Fruit fly (Drosophila melanogaster) whole organism, embryonic: ENCODE results near the gene Mkp3.
A peak's percentile ranks its signal among the peaks of the same experiment; 100 is the strongest.

Source experiments
- Awh ChIP-seq: fragments of 200-800 bp; sonication (Bioruptor generic); IDR thresholded peaks from 2 replicates; pipeline ENCODE4, ENCODE4 v1.3.6; 2022; ENCODE audit warnings: missing biosample characterization, missing genetic modification characterization
- Bgb ChIP-seq: fragments of 200-800 bp; sonication (Bioruptor generic); IDR thresholded peaks from 2 replicates; pipeline ENCODE4 v1.3.6; 2022; ENCODE audit warnings: missing biosample characterization, missing genetic modification characterization; ENCODE audit not compliant: partially characterized antibody
- CG11504 ChIP-seq: fragments of 200-800 bp; sonication (Bioruptor generic); optimal IDR thresholded peaks from 3 replicates; lab custom pipeline; 2019; ENCODE audit warnings: missing biosample characterization, mild to moderate bottlenecking, missing genetic modification characterization, moderate library complexity
- CG11723 ChIP-seq: fragments of 200-800 bp; sonication (Bioruptor generic); optimal IDR thresholded peaks from 2 replicates; lab custom pipeline; 2017; ENCODE audit warnings: missing biosample characterization, mild to moderate bottlenecking, missing genetic modification characterization
- CG12219 ChIP-seq: fragments of 200-800 bp; sonication (Bioruptor generic); optimal IDR thresholded peaks from 3 replicates; lab custom pipeline; 2018; ENCODE audit warnings: missing biosample characterization, mild to moderate bottlenecking, missing genetic modification characterization
- CG12236 ChIP-seq: fragments of 200-800 bp; sonication (Bioruptor generic); optimal IDR thresholded peaks from 2 replicates; lab custom pipeline; 2016; ENCODE audit warnings: missing biosample characterization, missing genetic modification characterization
- CG13123 ChIP-seq: fragments of 200-800 bp; sonication (Bioruptor generic); optimal IDR thresholded peaks from 2 replicates; lab custom pipeline; 2016; ENCODE audit warnings: missing biosample characterization, missing genetic modification characterization
- CG13624 ChIP-seq: fragments of 200-800 bp; sonication (Bioruptor generic); optimal IDR thresholded peaks from 2 replicates; lab custom pipeline; 2016; ENCODE audit warnings: missing biosample characterization, missing genetic modification characterization
- CG15479 ChIP-seq: fragments of 200-800 bp; sonication (Bioruptor generic); optimal IDR thresholded peaks from 3 replicates; lab custom pipeline; 2019; ENCODE audit warnings: missing biosample characterization, mild to moderate bottlenecking, missing genetic modification characterization, moderate library complexity
- CG15514 ChIP-seq: fragments of 200-800 bp; sonication (Bioruptor generic); optimal IDR thresholded peaks from 3 replicates; lab custom pipeline; 2017; ENCODE audit warnings: missing biosample characterization, missing genetic modification characterization, mild to moderate bottlenecking, moderate library complexity, missing genetic modification reagents
- CG16813 ChIP-seq: fragments of 200-800 bp; sonication (Bioruptor generic); IDR thresholded peaks from 3 replicates; pipeline ENCODE4 v1.3.6; 2022; ENCODE audit warnings: missing biosample characterization, missing genetic modification characterization; ENCODE audit not compliant: partially characterized antibody
- CG17912 ChIP-seq: fragments of 200-800 bp; sonication (Bioruptor generic); optimal IDR thresholded peaks from 2 replicates; lab custom pipeline; 2018; ENCODE audit warnings: missing biosample characterization, mild to moderate bottlenecking, missing genetic modification characterization
- CG2202 ChIP-seq: fragments of 200-800 bp; sonication (Bioruptor generic); optimal IDR thresholded peaks from 2 replicates; lab custom pipeline; 2018; ENCODE audit warnings: missing biosample characterization, mild to moderate bottlenecking, missing genetic modification characterization
- CG6689 ChIP-seq: fragments of 200-800 bp; sonication (Bioruptor generic); IDR thresholded peaks from 2 replicates; pipeline ENCODE4 v1.3.6; 2022; ENCODE audit warnings: missing biosample characterization, missing genetic modification characterization
- CG6791 ChIP-seq: fragments of 200-800 bp; sonication (Bioruptor generic); IDR thresholded peaks from 3 replicates; pipeline ENCODE4 v1.3.6; 2022; ENCODE audit warnings: missing biosample characterization, missing genetic modification characterization; ENCODE audit not compliant: partially characterized antibody
- CG9215 ChIP-seq: fragments of 200-800 bp; sonication (Bioruptor generic); IDR thresholded peaks from 2 replicates; pipeline ENCODE4 v1.3.6; 2022; ENCODE audit warnings: missing biosample characterization, missing genetic modification characterization
- CG9437 ChIP-seq: fragments of 200-800 bp; sonication (Bioruptor generic); optimal IDR thresholded peaks from 2 replicates; lab custom pipeline; 2018; ENCODE audit warnings: missing biosample characterization, mild to moderate bottlenecking, missing genetic modification characterization
- CTCF ChIP-seq: fragments of 200-800 bp; sonication (Bioruptor generic); optimal IDR thresholded peaks from 2 replicates; lab custom pipeline; 2017; ENCODE audit warnings: missing biosample characterization, mild to moderate bottlenecking, missing genetic modification characterization, moderate library complexity
- Camta ChIP-seq: fragments of 200-800 bp; sonication (Bioruptor generic); optimal IDR thresholded peaks from 2 replicates; lab custom pipeline; 2016; ENCODE audit warnings: missing biosample characterization, missing genetic modification characterization
- CoRest ChIP-seq: fragments of 200-800 bp; sonication (Bioruptor generic); optimal IDR thresholded peaks from 3 replicates; lab custom pipeline; 2018; ENCODE audit warnings: missing biosample characterization, mild to moderate bottlenecking, missing genetic modification characterization, moderate library complexity
- Dbx ChIP-seq: fragments of 200-800 bp; sonication (Bioruptor generic); IDR thresholded peaks from 3 replicates; pipeline ENCODE4 v1.3.6; 2022; ENCODE audit warnings: missing biosample characterization, missing genetic modification characterization
- Dip2 ChIP-seq: fragments of 200-800 bp; sonication (Bioruptor generic); IDR thresholded peaks from 2 replicates; pipeline ENCODE4 v1.3.6; 2022; ENCODE audit warnings: missing biosample characterization, missing genetic modification characterization
- Dip3 ChIP-seq: fragments of 200-800 bp; sonication (Bioruptor generic); optimal IDR thresholded peaks from 3 replicates; lab custom pipeline; 2016; ENCODE audit warnings: missing biosample characterization, missing genetic modification characterization
- Dref ChIP-seq: fragments of 200-800 bp; sonication (Bioruptor generic); IDR thresholded peaks from 2 replicates; pipeline ENCODE4 v1.3.6; 2022; ENCODE audit warnings: missing biosample characterization, missing genetic modification characterization
- Eip74EF ChIP-seq, 2 experiments: fragments of 200-800 bp in 1 of 2; fragments of >200 bp in 1 of 2; sonication (Bioruptor generic) in 1 of 2; optimal IDR thresholded peaks; 2 replicates each; lab custom pipeline; 2017 to 2019; ENCODE audit warnings: missing biosample characterization in 2 of 2, missing genetic modification characterization in 2 of 2, mild to moderate bottlenecking in 1 of 2, moderate library complexity in 1 of 2
- Hr51 ChIP-seq, 2 experiments: fragments of 200-800 bp; sonication (Bioruptor generic); optimal IDR thresholded peaks; 2 replicates in 1 of 2; 3 replicates in 1 of 2; lab custom pipeline; 2016 to 2018; ENCODE audit warnings: missing biosample characterization in 2 of 2, missing genetic modification characterization in 2 of 2, mild to moderate bottlenecking in 1 of 2, moderate library complexity in 1 of 2
- Jarid2 ChIP-seq: fragments of 200-800 bp; sonication (Bioruptor generic); optimal IDR thresholded peaks from 3 replicates; lab custom pipeline; 2017; ENCODE audit warnings: mild to moderate bottlenecking, missing biosample characterization, missing genetic modification reagents, missing genetic modification characterization
- NK7.1 ChIP-seq: fragments of 200-800 bp; sonication (Bioruptor generic); optimal IDR thresholded peaks from 3 replicates; lab custom pipeline; 2016; ENCODE audit warnings: missing biosample characterization, missing genetic modification characterization
- Neu2 ChIP-seq: fragments of 200-800 bp; sonication (Bioruptor generic); optimal IDR thresholded peaks from 3 replicates; lab custom pipeline; 2016; ENCODE audit warnings: missing biosample characterization, missing genetic modification characterization, borderline replicate concordance
- PHDP ChIP-seq: fragments of 200-800 bp; sonication (Bioruptor generic); optimal IDR thresholded peaks from 3 replicates; lab custom pipeline; 2018; ENCODE audit warnings: missing biosample characterization, mild to moderate bottlenecking, missing genetic modification characterization, moderate library complexity
- Ravus ChIP-seq: fragments of 200-800 bp; sonication (Bioruptor generic); IDR thresholded peaks from 2 replicates; pipeline ENCODE4 v1.3.6; 2022; ENCODE audit warnings: missing biosample characterization, missing genetic modification characterization
- Spps ChIP-seq: fragments of 200-800 bp; sonication (Bioruptor generic); optimal IDR thresholded peaks from 2 replicates; lab custom pipeline; 2018; ENCODE audit warnings: missing biosample characterization, mild to moderate bottlenecking, missing genetic modification characterization
- Xbp1 ChIP-seq: fragments of 200-800 bp; sonication (Bioruptor generic); optimal IDR thresholded peaks from 3 replicates; lab custom pipeline; 2016; ENCODE audit warnings: missing biosample characterization, mild to moderate bottlenecking, missing genetic modification characterization
- bbx ChIP-seq: fragments of 200-800 bp; sonication (Bioruptor generic); IDR thresholded peaks from 2 replicates; pipeline ENCODE4 v1.3.6; 2022; ENCODE audit warnings: missing biosample characterization, missing genetic modification characterization; ENCODE audit not compliant: partially characterized antibody
- bsh ChIP-seq, 2 experiments: fragments of 200-800 bp; sonication (Bioruptor generic); optimal IDR thresholded peaks; 2 replicates each; lab custom pipeline; 2017 to 2018; ENCODE audit warnings: mild to moderate bottlenecking in 2 of 2, missing biosample characterization in 2 of 2, missing genetic modification characterization in 2 of 2, moderate library complexity in 1 of 2
- croc ChIP-seq: fragments of 200-800 bp; sonication (Bioruptor generic); conservative IDR thresholded peaks from 3 replicates; pipeline ENCODE4 v1.3.6; 2022; ENCODE audit warnings: missing biosample characterization, missing genetic modification characterization
- disco-r ChIP-seq: fragments of 200-800 bp; sonication (Bioruptor generic); optimal IDR thresholded peaks from 2 replicates; lab custom pipeline; 2016; ENCODE audit warnings: missing biosample characterization, missing genetic modification characterization
- dmrt11E ChIP-seq: fragments of 200-800 bp; sonication (Bioruptor generic); optimal IDR thresholded peaks from 3 replicates; lab custom pipeline; 2018; ENCODE audit warnings: missing biosample characterization, mild to moderate bottlenecking, missing genetic modification characterization, moderate library complexity
- emc ChIP-seq: fragments of 200-800 bp; sonication (Bioruptor generic); optimal IDR thresholded peaks from 2 replicates; lab custom pipeline; 2016; ENCODE audit warnings: missing biosample characterization, missing genetic modification characterization
- fd64A ChIP-seq: fragments of 200-800 bp; sonication (Bioruptor generic); optimal IDR thresholded peaks from 3 replicates; lab custom pipeline; 2018; ENCODE audit warnings: missing biosample characterization, mild to moderate bottlenecking, missing genetic modification characterization
- gce ChIP-seq: fragments of 200-800 bp; sonication (Bioruptor generic); IDR thresholded peaks from 3 replicates; pipeline ENCODE4 v1.3.6; 2022; ENCODE audit warnings: missing biosample characterization, missing genetic modification characterization
- inv ChIP-seq: fragments of 200-800 bp; sonication (Bioruptor generic); IDR thresholded peaks from 2 replicates; pipeline ENCODE4 v1.3.6; 2022; ENCODE audit warnings: missing biosample characterization, missing genetic modification characterization; ENCODE audit not compliant: partially characterized antibody
- lilli ChIP-seq: fragments of 200-800 bp; sonication (Bioruptor generic); optimal IDR thresholded peaks from 3 replicates; lab custom pipeline; 2016; ENCODE audit warnings: missing biosample characterization, missing genetic modification characterization
- nmo ChIP-seq: fragments of 200-800 bp; sonication (Bioruptor generic); optimal IDR thresholded peaks from 2 replicates; lab custom pipeline; 2018; ENCODE audit warnings: missing biosample characterization, mild to moderate bottlenecking, missing genetic modification characterization, moderate library complexity
- p53 ChIP-seq: fragments of 200-800 bp; sonication (Bioruptor generic); optimal IDR thresholded peaks from 2 replicates; lab custom pipeline; 2016; ENCODE audit warnings: missing biosample characterization, missing genetic modification characterization
- prd ChIP-seq, 3 experiments: fragments of >200 bp in 2 of 3; fragments of 200-800 bp in 1 of 3; sonication (Bioruptor generic) in 1 of 3; optimal IDR thresholded peaks in 2 of 3; IDR thresholded peaks in 1 of 3; 2 replicates in 2 of 3; 3 replicates in 1 of 3; pipeline versions ENCODE4 v1.3.6 to Lab custom; 2017 to 2022; ENCODE audit warnings: missing biosample characterization in 1 of 3, missing genetic modification characterization in 1 of 3
- shn ChIP-seq: fragments of 200-800 bp; sonication (Bioruptor generic); optimal IDR thresholded peaks from 3 replicates; lab custom pipeline; 2016; ENCODE audit warnings: missing biosample characterization, missing genetic modification characterization
- zfh1 ChIP-seq: fragments of 200-800 bp; sonication (Bioruptor generic); IDR thresholded peaks from 3 replicates; pipeline ENCODE4 v1.3.6; 2022; ENCODE audit warnings: missing biosample characterization, missing genetic modification characterization

The Mkp3 gene

DNA sequence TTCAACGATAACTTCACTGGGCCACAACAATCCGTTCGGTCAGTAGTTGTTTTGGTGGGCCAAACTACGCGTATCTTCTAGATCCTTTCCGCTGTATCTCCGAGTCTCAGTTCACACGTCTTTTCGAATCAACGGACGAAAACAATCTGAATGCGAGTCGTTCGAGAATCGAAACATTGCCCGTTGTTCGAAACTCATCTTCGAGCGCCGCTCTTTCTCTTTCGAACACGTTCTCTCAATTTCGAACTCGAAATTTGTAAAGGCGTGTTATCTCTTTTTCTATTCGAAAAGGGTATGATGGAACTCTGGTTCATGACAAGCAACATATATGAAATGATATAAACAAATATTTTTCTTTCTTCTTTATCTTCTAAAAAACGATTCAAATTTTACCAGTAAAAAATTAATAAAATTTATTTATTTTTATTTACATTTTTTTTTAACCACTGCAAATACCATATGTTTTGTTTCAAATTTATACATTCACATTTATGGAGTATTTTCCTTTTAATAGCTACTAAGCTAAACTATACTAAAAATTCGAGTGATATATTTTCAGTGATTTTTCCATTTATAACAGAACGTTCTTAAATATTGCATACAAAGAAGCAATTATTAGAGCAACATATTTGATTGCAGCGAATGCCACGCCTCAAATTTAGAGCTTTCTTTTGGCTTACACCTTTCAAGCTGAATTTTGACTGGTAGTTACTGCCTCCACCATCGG, 40.8 kb downstream of the Mkp3 start, which contains the start of gene nkd (continued):
- TF ChIP-seq croc (GFP tag; lab: Robert Waterston, UW) (peak; percentile 64), Jarid2 (peak; percentile 99), CG6791 (GFP tag; lab: Robert Waterston, UW) (peak; percentile 66; the same call in 1 of the 3 replicates), Neu2 (GFP tag; lab: Kevin White, UChicago) (no peak), Dbx (GFP tag; lab: Robert Waterston, UW) (peak; percentile 94), CG13624 (peak; percentile 67), NK7.1 (peak; percentile 41), Eip74EF (GFP tag; optimal IDR thresholded peaks at IDR 0.05; lab: Kevin White, UChicago) (peak in 1 of 2 experiments; percentile 84), bbx (GFP tag; lab: Robert Waterston, UW) (peak; percentile 81), CG11723 (GFP tag; lab: Kevin White, UChicago) (peak; percentile 60), CG9215 (GFP tag; lab: Robert Waterston, UW) (peak; percentile 73), CG12219 (GFP tag; lab: Kevin White, UChicago) (peak; percentile 74), CoRest (peak; percentile 92), CG15514 (peak; percentile 63), dmrt11E (tag; lab: Kevin White, UChicago) (peak; percentile 91), Dip3 (GFP tag; lab: Kevin White, UChicago) (peak; percentile 50), gce (GFP tag; lab: Robert Waterston, UW) (peak; percentile 93), CG11504 (tag; lab: Kevin White, UChicago) (peak; percentile 91), CG13123 (GFP tag; lab: Kevin White, UChicago) (peak; percentile 73), CG2202 (tag; lab: Kevin White, UChicago) (peak; percentile 69), Dref (GFP tag; lab: Robert Waterston, UW) (no peak), Awh (GFP tag; lab: Robert Waterston, UW) (peak; percentile 94), inv (GFP tag; lab: Robert Waterston, UW) (peak; percentile 33; the same call in 1 of the 2 replicates), Spps (tag; lab: Kevin White, UChicago) (peak; percentile 80), lilli (GFP tag; lab: Kevin White, UChicago) (peak; percentile 90), CG16813 (0 out of 3 replicates have a peak, but pooled peaks have one; percentile 1), emc (no peak), CG12236 (GFP tag; lab: Kevin White, UChicago) (peak; percentile 43), zfh1 (GFP tag; lab: Robert Waterston, UW) (peak; percentile 91), shn (peak; percentile 33), CTCF (GFP tag; lab: Kevin White, UChicago) (peak; percentile 25), PHDP (peak; percentile 94), CG6689 (peak; percentile 91), Ravus (GFP tag; lab: Robert Waterston, UW) (peak; percentile 51; the same call in 1 of the 2 replicates), p53 (no peak), Xbp1 (GFP tag; lab: Kevin White, UChicago) (peak; percentile 94), CG15479 (GFP tag; lab: Kevin White, UChicago) (no peak), fd64A (GFP tag; lab: Kevin White, UChicago) (peak; percentile 27), CG17912 (GFP tag; lab: Kevin White, UChicago) (peak; percentile 58), bsh (GFP tag; optimal IDR thresholded peaks at IDR 0.05; lab: Kevin White, UChicago) (peak; percentile 19 to 94), nmo (GFP tag; lab: Kevin White, UChicago) (peak; percentile 92), Camta (GFP tag; lab: Kevin White, UChicago) (peak; percentile 57), prd (optimal IDR thresholded peaks at IDR 0.05; lab: Kevin White, UChicago) (no peak), prd (GFP tag; IDR thresholded peaks at IDR 0.05; lab: Robert Waterston, UW) (peak; percentile 92), disco-r (GFP tag; lab: Kevin White, UChicago) (no peak), Hr51 (GFP tag; optimal IDR thresholded peaks at IDR 0.05; lab: Kevin White, UChicago) (peak; percentile 59 to 94), Dip2 (GFP tag; lab: Robert Waterston, UW) (no peak), CG9437 (peak; percentile 85), Bgb (GFP tag; lab: Robert Waterston, UW) (peak; percentile 78)
